Fruit fly (Drosophila melanogaster) whole organism, wandering third instar larva: ENCODE data around the gene put.

Experiments used
- Abd-B ChIP-seq: fragments of >200 bp; optimal IDR thresholded peaks from 2 replicates; lab custom pipeline; 2017; ENCODE audit warnings: missing biosample characterization, missing genetic modification characterization
- CG32264 ChIP-seq: fragments of 200-800 bp; sonication (Bioruptor generic); optimal IDR thresholded peaks from 2 replicates; lab custom pipeline; 2016; ENCODE audit warnings: missing biosample characterization, missing genetic modification characterization
- CG9705 ChIP-seq: fragments of 200-800 bp; sonication (Bioruptor generic); optimal IDR thresholded peaks from 2 replicates; lab custom pipeline; 2018; ENCODE audit warnings: missing biosample characterization, mild to moderate bottlenecking, missing genetic modification characterization
- Dfd ChIP-seq: fragments of >200 bp; optimal IDR thresholded peaks from 2 replicates; lab custom pipeline; 2017; ENCODE audit warnings: missing biosample characterization, missing genetic modification characterization
- Dif ChIP-seq: fragments of 200-275, 200-300 bp; sonication (Bioruptor generic); optimal IDR thresholded peaks from 2 replicates; lab custom pipeline; 2018; ENCODE audit warnings: missing biosample characterization, missing genetic modification characterization; ENCODE audit not compliant: partially characterized antibody
- GATAd ChIP-seq: sonication (Bioruptor generic); optimal IDR thresholded peaks from 2 replicates; lab custom pipeline; 2016; ENCODE audit warnings: missing biosample characterization, missing genetic modification characterization
- HLH106 ChIP-seq: fragments of 200-800 bp; optimal IDR thresholded peaks from 3 replicates; lab custom pipeline; 2019; ENCODE audit warnings: missing biosample characterization, mild to moderate bottlenecking, missing genetic modification characterization, moderate library complexity
- Hr78 ChIP-seq: fragments of >200 bp; optimal IDR thresholded peaks from 2 replicates; lab custom pipeline; 2017; ENCODE audit warnings: missing biosample characterization, missing genetic modification characterization
- Hr83 ChIP-seq: fragments of 200-300 bp; sonication (Bioruptor generic); optimal IDR thresholded peaks from 2 replicates; lab custom pipeline; 2016; ENCODE audit warnings: missing biosample characterization, mild to moderate bottlenecking, missing genetic modification characterization, moderate library complexity; ENCODE audit not compliant: poor library complexity, severe bottlenecking
- Jra ChIP-seq: sonication (Bioruptor generic); optimal IDR thresholded peaks from 2 replicates; lab custom pipeline; 2016; ENCODE audit warnings: missing biosample characterization, missing genetic modification characterization
- Mio ChIP-seq: sonication (Bioruptor generic); optimal IDR thresholded peaks from 2 replicates; lab custom pipeline; 2016; ENCODE audit warnings: missing biosample characterization, missing genetic modification characterization
- Myc ChIP-seq: fragments of >200 bp; optimal IDR thresholded peaks from 2 replicates; lab custom pipeline; 2017
- N ChIP-seq: fragments of >200 bp; optimal IDR thresholded peaks from 2 replicates; lab custom pipeline; 2018; ENCODE audit warnings: missing biosample characterization, missing external identifiers, missing genetic modification characterization
- OdsH ChIP-seq: fragments of 200-800 bp; sonication (Bioruptor generic); optimal IDR thresholded peaks from 2 replicates; lab custom pipeline; 2016; ENCODE audit warnings: missing biosample characterization, mild to moderate bottlenecking, missing genetic modification characterization
- Rel ChIP-seq, 2 experiments: fragments of 200-800 bp; sonication (Bioruptor generic) in 1 of 2; optimal IDR thresholded peaks; 2 replicates in 1 of 2; 3 replicates in 1 of 2; lab custom pipeline; 2016 to 2019; ENCODE audit warnings: mild to moderate bottlenecking in 2 of 2, missing biosample characterization in 2 of 2, missing genetic modification characterization in 2 of 2, moderate library complexity in 1 of 2
- Sp1 ChIP-seq: fragments of 200-800 bp; sonication (Bioruptor generic); optimal IDR thresholded peaks from 3 replicates; lab custom pipeline; 2019; ENCODE audit warnings: missing biosample characterization, mild to moderate bottlenecking, missing genetic modification characterization, moderate library complexity
- Vsx2 ChIP-seq: fragments of 200-300, 225-300 bp; sonication (Bioruptor generic); optimal IDR thresholded peaks from 2 replicates; lab custom pipeline; 2018; ENCODE audit warnings: missing biosample characterization, missing genetic modification characterization; ENCODE audit not compliant: partially characterized antibody
- br ChIP-seq: fragments of 200-800 bp; sonication (Bioruptor generic); optimal IDR thresholded peaks from 2 replicates; lab custom pipeline; 2016; ENCODE audit warnings: missing biosample characterization, missing genetic modification characterization
- brk ChIP-seq: fragments of 200-800 bp; sonication (Bioruptor generic); optimal IDR thresholded peaks from 2 replicates; lab custom pipeline; 2016; ENCODE audit warnings: missing biosample characterization, mild to moderate bottlenecking, missing genetic modification characterization
- dmrt93B ChIP-seq: fragments of 200-800 bp; sonication (Bioruptor generic); optimal IDR thresholded peaks from 2 replicates; lab custom pipeline; 2018; ENCODE audit warnings: missing biosample characterization, mild to moderate bottlenecking, missing genetic modification characterization
- dsf ChIP-seq: sonication (Bioruptor generic); optimal IDR thresholded peaks from 2 replicates; lab custom pipeline; 2016; ENCODE audit warnings: missing biosample characterization, missing genetic modification characterization, borderline replicate concordance
- ey ChIP-seq: fragments of 200-800 bp; sonication (Bioruptor generic); optimal IDR thresholded peaks from 2 replicates; lab custom pipeline; 2016; ENCODE audit warnings: missing biosample characterization, missing genetic modification characterization
- foxo ChIP-seq, 2 experiments: fragments of 200-800 bp; sonication (Bioruptor generic); optimal IDR thresholded peaks; 2 replicates in 1 of 2; 3 replicates in 1 of 2; lab custom pipeline; 2016 to 2017; ENCODE audit warnings: missing biosample characterization in 2 of 2, missing genetic modification characterization in 2 of 2
- fru ChIP-seq: fragments of 200-800 bp; sonication (Bioruptor generic); optimal IDR thresholded peaks from 3 replicates; lab custom pipeline; 2016; ENCODE audit warnings: missing biosample characterization, mild to moderate bottlenecking, missing genetic modification characterization
- h ChIP-seq: fragments of 200-800 bp; sonication (Bioruptor generic); optimal IDR thresholded peaks from 3 replicates; lab custom pipeline; 2016; ENCODE audit warnings: missing biosample characterization, mild to moderate bottlenecking, missing genetic modification characterization
- jim ChIP-seq: fragments of 175-275, 200-325 bp; sonication (Bioruptor generic); optimal IDR thresholded peaks from 2 replicates; lab custom pipeline; 2016; ENCODE audit warnings: missing biosample characterization, mild to moderate bottlenecking, missing genetic modification characterization
- pan ChIP-seq: fragments of >200 bp; optimal IDR thresholded peaks from 2 replicates; lab custom pipeline; 2017
- psq ChIP-seq: fragments of 200-800 bp; sonication (Bioruptor generic); optimal IDR thresholded peaks from 3 replicates; lab custom pipeline; 2017; ENCODE audit warnings: missing biosample characterization, mild to moderate bottlenecking, missing genetic modification characterization, moderate library complexity
- sage ChIP-seq: fragments of 200-800 bp; sonication (Bioruptor generic); optimal IDR thresholded peaks from 2 replicates; lab custom pipeline; 2016; ENCODE audit warnings: missing biosample characterization, mild to moderate bottlenecking, missing genetic modification characterization
- sv ChIP-seq: fragments of 200-800 bp; sonication (Bioruptor generic); optimal IDR thresholded peaks from 3 replicates; lab custom pipeline; 2016; ENCODE audit warnings: missing biosample characterization, missing genetic modification characterization
- tai ChIP-seq: sonication (Bioruptor generic); optimal IDR thresholded peaks from 2 replicates; lab custom pipeline; 2016; ENCODE audit warnings: missing biosample characterization, missing genetic modification characterization
- usp ChIP-seq: fragments of >200 bp; optimal IDR thresholded peaks from 2 replicates; lab custom pipeline; 2017; ENCODE audit warnings: missing biosample characterization, missing genetic modification characterization
- woc ChIP-seq: sonication (Bioruptor generic); optimal IDR thresholded peaks from 2 replicates; lab custom pipeline; 2016; ENCODE audit warnings: missing biosample characterization, mild to moderate bottlenecking, missing genetic modification characterization

put gene

DNA sequence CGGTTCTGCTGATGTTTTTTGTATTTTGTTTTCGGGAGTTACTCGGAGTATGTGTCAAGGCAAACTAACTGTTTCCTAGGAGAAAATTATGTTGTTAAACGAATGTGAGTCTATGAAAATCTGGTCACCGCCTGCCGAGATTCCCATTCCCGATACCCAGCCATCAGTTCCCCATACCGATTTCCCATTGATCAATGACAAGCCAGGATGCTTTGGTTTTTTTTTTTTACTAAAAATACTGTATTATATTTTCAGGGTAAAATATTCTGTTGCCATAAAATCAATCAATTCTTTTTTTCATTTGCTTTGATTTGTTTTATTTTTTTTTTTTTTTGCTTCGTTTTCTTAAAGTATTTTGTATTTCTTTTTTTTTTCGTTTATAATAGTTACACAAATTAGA, 17.0 kb upstream of the put start, which contains the start of gene CG7886:
Gene CG7886 (minus strand): TSS at position 101 of the 400 bp plus-strand sequence.
- TF ChIP-seq Rel (GFP tag; optimal IDR thresholded peaks at IDR 0.05; lab: Kevin White, UChicago) (no peak), Rel (tag; optimal IDR thresholded peaks at IDR 0.05; lab: Kevin White, UChicago) (no peak), psq (no peak), CG9705 (GFP tag; lab: Kevin White, UChicago) (no peak), Jra (GFP tag; lab: Kevin White, UChicago) (no peak), Hr78 (no peak), Vsx2 (GFP tag; lab: Kevin White, UChicago) (no peak), woc (GFP tag; lab: Kevin White, UChicago) (no peak), sv (GFP tag; lab: Kevin White, UChicago) (no peak), ey (GFP tag; lab: Kevin White, UChicago) (no peak), pan (no peak), Dif (no peak), dmrt93B (GFP tag; lab: Kevin White, UChicago) (no peak), Mio (GFP tag; lab: Kevin White, UChicago) (no peak), dsf (no peak), Hr83 (no peak), usp (GFP tag; lab: Kevin White, UChicago) (no peak), sage (GFP tag; lab: Kevin White, UChicago) (no peak), jim (GFP tag; lab: Kevin White, UChicago) (no peak), tai (GFP tag; lab: Kevin White, UChicago) (no peak), Myc (lab: Kevin White, UChicago) (no peak)
- TF ChIP-seq, all 38 proteins: peak for 0

DNA sequence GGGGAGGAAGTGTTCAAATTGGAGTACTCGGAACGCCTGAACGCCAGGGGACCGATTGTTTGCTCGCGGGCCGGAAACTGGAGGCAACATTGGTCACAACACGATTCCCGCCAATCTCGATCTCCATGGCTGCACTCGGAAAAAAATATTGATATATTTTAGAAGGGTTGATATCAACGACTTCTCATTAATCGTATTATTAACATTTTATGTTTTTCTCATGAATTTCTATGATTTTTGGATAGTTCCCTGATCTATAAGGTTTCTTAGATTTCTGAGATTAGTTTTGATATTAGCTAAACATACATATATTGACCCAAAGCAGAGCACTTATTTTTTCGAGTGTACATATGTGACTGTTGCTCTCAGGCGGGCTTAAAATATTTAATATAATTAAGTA, 6.4 kb upstream of the put start:
- no peak for TF ChIP-seq ey (GFP tag; lab: Kevin White, UChicago)
- TF ChIP-seq woc (GFP tag; lab: Kevin White, UChicago) = no peak
- no peak for TF ChIP-seq Jra (GFP tag; lab: Kevin White, UChicago)
- no peak for TF ChIP-seq Mio (GFP tag; lab: Kevin White, UChicago)
- no peak for TF ChIP-seq psq
- TF ChIP-seq GATAd = no peak
- TF ChIP-seq br (GFP tag; lab: Kevin White, UChicago) = no peak
- TF ChIP-seq sage (GFP tag; lab: Kevin White, UChicago) = no peak
- TF ChIP-seq Dif = no peak
- no peak for TF ChIP-seq Hr78
- no peak for TF ChIP-seq foxo (GFP tag; optimal IDR thresholded peaks at IDR 0.05; lab: Kevin White, UChicago)
- no peak for TF ChIP-seq Abd-B (GFP tag; lab: Kevin White, UChicago)
- TF ChIP-seq N (GFP tag; lab: Kevin White, UChicago) = no peak

DNA sequence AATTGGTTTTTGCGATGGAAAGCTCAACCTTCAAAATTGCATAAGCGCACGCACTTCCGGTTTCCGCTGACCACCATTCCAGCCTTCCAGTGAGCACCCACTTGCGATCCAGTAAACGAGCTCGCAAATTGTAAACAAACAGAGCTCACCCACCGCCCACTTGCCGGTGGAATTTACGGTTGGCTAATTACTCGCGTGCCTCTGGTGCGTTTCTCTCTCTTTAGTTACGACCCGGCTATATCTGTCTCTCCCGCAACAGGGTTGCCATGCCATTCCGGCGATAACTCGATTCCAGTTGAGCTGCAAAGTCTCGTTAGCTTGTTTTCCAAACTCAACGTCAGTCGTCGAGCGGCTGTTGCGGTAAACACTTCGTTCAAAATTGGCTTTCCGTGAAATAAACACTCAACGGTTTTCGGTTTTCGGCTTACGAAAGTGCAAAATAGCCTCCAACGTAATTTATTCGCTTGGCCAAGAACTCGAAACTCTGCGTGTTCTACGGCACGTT, 4.7 kb upstream of the put start, which contains the start of gene Cad88C:
Gene Cad88C (plus strand): TSS at position 360 of the 505 bp plus-strand sequence.
- TF ChIP-seq Vsx2 (GFP tag; lab: Kevin White, UChicago) = peak; percentile 41
- no peak for TF ChIP-seq Jra (GFP tag; lab: Kevin White, UChicago)

DNA sequence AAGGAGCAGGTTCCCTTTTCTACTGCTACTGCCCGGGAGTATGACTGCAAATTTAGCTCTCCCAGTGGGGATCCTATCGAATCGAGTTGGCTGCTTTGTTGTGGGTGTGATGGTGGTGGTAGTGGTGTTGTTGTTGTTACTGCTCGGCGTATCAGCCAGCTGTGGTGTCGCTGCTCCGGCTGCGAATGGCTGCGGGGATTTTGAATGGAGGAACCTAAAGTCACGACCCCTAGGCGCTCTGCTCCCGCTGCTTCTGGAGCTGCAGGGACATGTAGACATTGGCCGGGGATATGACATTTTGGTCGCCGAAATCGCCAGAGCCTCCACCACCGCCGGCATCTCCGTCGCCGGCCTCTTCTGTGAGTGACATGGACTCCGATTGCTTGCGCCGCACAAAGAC, 1.3 kb upstream of the put start:
- TF ChIP-seq CG32264 (GFP tag; lab: Kevin White, UChicago) (no peak), GATAd (no peak), tai (GFP tag; lab: Kevin White, UChicago) (no peak), OdsH (GFP tag; lab: Kevin White, UChicago) (no peak), Rel (GFP tag; optimal IDR thresholded peaks at IDR 0.05; lab: Kevin White, UChicago) (no peak), Rel (tag; optimal IDR thresholded peaks at IDR 0.05; lab: Kevin White, UChicago) (peak; percentile 56), ey (GFP tag; lab: Kevin White, UChicago) (no peak), Abd-B (GFP tag; lab: Kevin White, UChicago) (no peak)
- TF ChIP-seq, all 38 proteins: peak for 1

DNA sequence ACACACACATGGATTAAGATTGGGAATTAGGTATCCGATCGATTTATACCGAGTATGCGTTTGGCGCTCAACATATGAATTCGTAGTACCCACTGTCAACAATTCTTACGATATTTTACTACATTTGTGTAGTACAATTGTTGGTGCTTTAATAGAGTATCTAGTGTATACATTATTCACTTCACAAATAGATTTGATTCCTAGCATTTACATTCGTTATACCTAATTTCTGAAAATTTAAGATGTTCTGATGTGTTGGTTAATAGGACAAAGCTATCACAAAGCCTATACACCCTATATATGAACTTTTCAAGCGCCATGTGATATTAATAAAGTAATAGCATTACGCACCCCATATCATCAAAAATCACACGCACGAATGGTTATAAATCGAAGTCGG, 832 bp downstream of the put start:
- no peak for TF ChIP-seq HLH106 (tag; lab: Kevin White, UChicago)
- no peak for TF ChIP-seq dsf
- peak; percentile 26 for TF ChIP-seq brk (GFP tag; lab: Kevin White, UChicago)
- no peak for TF ChIP-seq CG32264 (GFP tag; lab: Kevin White, UChicago)
- no peak for TF ChIP-seq Sp1 (GFP tag; lab: Kevin White, UChicago)
- peak; percentile 31 for TF ChIP-seq fru (GFP tag; lab: Kevin White, UChicago)
- TF ChIP-seq woc (GFP tag; lab: Kevin White, UChicago) = no peak
- TF ChIP-seq pan = no peak
- TF ChIP-seq Jra (GFP tag; lab: Kevin White, UChicago) = no peak
- TF ChIP-seq Dfd (GFP tag; lab: Kevin White, UChicago) = no peak
- no peak for TF ChIP-seq N (GFP tag; lab: Kevin White, UChicago)
- TF ChIP-seq sv (GFP tag; lab: Kevin White, UChicago) = no peak
- TF ChIP-seq usp (GFP tag; lab: Kevin White, UChicago) = no peak
- peak in 1 of 2 experiments; percentile 0 for TF ChIP-seq foxo (GFP tag; optimal IDR thresholded peaks at IDR 0.05; lab: Kevin White, UChicago)
- TF ChIP-seq h (GFP tag; lab: Kevin White, UChicago) = no peak
- TF ChIP-seq Myc (lab: Kevin White, UChicago) = no peak
